In the genomic region with DNA sequence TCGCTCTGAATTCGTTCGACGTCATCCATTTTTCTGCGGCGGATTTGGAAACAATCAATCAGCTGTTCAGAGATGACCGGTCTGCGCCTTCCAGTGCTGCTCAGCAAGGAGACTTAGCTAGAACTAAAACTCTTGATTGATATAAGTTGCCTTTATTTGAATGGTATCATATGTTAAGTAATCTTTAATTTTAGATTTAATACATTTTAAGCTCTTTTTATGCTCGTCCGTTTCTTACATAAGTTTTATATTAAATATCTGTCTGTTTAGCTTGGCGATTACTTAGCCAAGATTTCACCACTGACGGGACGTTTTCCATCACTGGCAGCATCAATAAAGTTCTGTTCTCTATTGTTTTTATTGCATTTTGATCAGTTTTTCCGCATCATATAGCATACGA, we compare ENCODE assay signal across 1 fruit fly cellular context.
A peak's percentile ranks its signal among the peaks of the same experiment; 100 is the strongest.
TF ChIP-seq lines count a peak whose summit lies in the region.

A gene (minus strand): TSS at position 58 of the 400 bp plus-strand sequence.
A gene (plus strand): TSS at position 296 of the 400 bp plus-strand sequence.

TF ChIP-seq in whole organism, embryonic, 481 proteins besides CTCF, POLR2A, EP300 and RAD21 (continued from another document):
- TF ChIP-seq sr (GFP tag; IDR thresholded peaks at IDR 0.05; lab: Robert Waterston, UW) (no peak), Dll (GFP tag; IDR thresholded peaks at IDR 0.05; lab: Robert Waterston, UW; ENCODE audit: partially characterized antibody) (no peak; the same call in 3 of the 4 replicates), bowl (GFP tag; IDR thresholded peaks at IDR 0.05; lab: Robert Waterston, UW) (no peak), CG11723 (GFP tag; optimal IDR thresholded peaks at IDR 0.05; lab: Kevin White, UChicago) (no peak), CG7271 (tag; optimal IDR thresholded peaks at IDR 0.05; lab: Kevin White, UChicago) (no peak), ash1 (GFP tag; optimal IDR thresholded peaks at IDR 0.05; lab: Kevin White, UChicago) (no peak), dm (GFP tag; optimal IDR thresholded peaks at IDR 0.05; lab: Kevin White, UChicago) (no peak), Trl (optimal IDR thresholded peaks at IDR 0.05; lab: Kevin White, UChicago) (no peak), Trl (GFP tag; optimal IDR thresholded peaks at IDR 0.05; lab: Kevin White, UChicago) (no peak), hbn (GFP tag; IDR thresholded peaks at IDR 0.05; lab: Robert Waterston, UW; ENCODE audit: partially characterized antibody) (no peak), HmgZ (tag; optimal IDR thresholded peaks at IDR 0.05; lab: Kevin White, UChicago) (peak; percentile 38), CG9609 (GFP tag; optimal IDR thresholded peaks at IDR 0.05; lab: Kevin White, UChicago) (peak; percentile 60), en (GFP tag; optimal IDR thresholded peaks at IDR 0.05; lab: Kevin White, UChicago) (no peak), oc (tag; optimal IDR thresholded peaks at IDR 0.05; lab: Kevin White, UChicago) (no peak), caup (GFP tag; optimal IDR thresholded peaks at IDR 0.05; lab: Kevin White, UChicago; ENCODE audit: severe bottlenecking) (no peak), Max (GFP tag; optimal IDR thresholded peaks at IDR 0.05; lab: Kevin White, UChicago) (peak; percentile 48), CrebB (tag; optimal IDR thresholded peaks at IDR 0.05; lab: Kevin White, UChicago) (peak; percentile 29), cad (GFP tag; optimal IDR thresholded peaks at IDR 0.05; lab: Kevin White, UChicago) (no peak), CG1832 (GFP tag; optimal IDR thresholded peaks at IDR 0.05; lab: Kevin White, UChicago) (no peak), CG18476 (GFP tag; optimal IDR thresholded peaks at IDR 0.05; lab: Kevin White, UChicago) (peak; percentile 2), CG18262 (tag; optimal IDR thresholded peaks at IDR 0.05; lab: Kevin White, UChicago) (no peak), CG10321 (GFP tag; IDR thresholded peaks at IDR 0.05; lab: Robert Waterston, UW) (no peak), abd-A (tag; optimal IDR thresholded peaks at IDR 0.05; lab: Kevin White, UChicago) (no peak), Dad (GFP tag; optimal IDR thresholded peaks at IDR 0.05; lab: Kevin White, UChicago) (no peak), CG3065 (GFP tag; optimal IDR thresholded peaks at IDR 0.05; lab: Kevin White, UChicago) (no peak), crol (GFP tag; IDR thresholded peaks at IDR 0.05; lab: Robert Waterston, UW) (no peak), CG7928 (GFP tag; optimal IDR thresholded peaks at IDR 0.05; lab: Kevin White, UChicago) (no peak), nerfin-2 (GFP tag; IDR thresholded peaks at IDR 0.05; lab: Robert Waterston, UW; ENCODE audit: partially characterized antibody) (no peak), Gug (GFP tag; IDR thresholded peaks at IDR 0.05; lab: Robert Waterston, UW) (no peak; the same call in 3 of the 4 replicates), CG2712 (tag; optimal IDR thresholded peaks at IDR 0.05; lab: Kevin White, UChicago) (peak; percentile 81), CG6175 (GFP tag; IDR thresholded peaks at IDR 0.05; lab: Robert Waterston, UW) (no peak), Deaf1 (tag; optimal IDR thresholded peaks at IDR 0.05; lab: Kevin White, UChicago) (no peak), CG1603 (tag; optimal IDR thresholded peaks at IDR 0.05; lab: Kevin White, UChicago) (no peak), Eip74EF (GFP tag; optimal IDR thresholded peaks at IDR 0.05; lab: Kevin White, UChicago) (no peak), nerfin-1 (tag; optimal IDR thresholded peaks at IDR 0.05; lab: Kevin White, UChicago) (peak; percentile 67), ara (GFP tag; IDR thresholded peaks at IDR 0.05; lab: Robert Waterston, UW) (no peak; the same call in 1 of the 2 replicates), CG14710 (tag; optimal IDR thresholded peaks at IDR 0.05; lab: Kevin White, UChicago) (peak; percentile 79), ac (GFP tag; optimal IDR thresholded peaks at IDR 0.05; lab: Kevin White, UChicago) (no peak), gt (GFP tag; IDR thresholded peaks at IDR 0.05; lab: Robert Waterston, UW) (no peak), CG15269 (tag; optimal IDR thresholded peaks at IDR 0.05; lab: Kevin White, UChicago) (no peak), Hr51 (GFP tag; optimal IDR thresholded peaks at IDR 0.05; lab: Kevin White, UChicago) (peak in 1 of 2 experiments; percentile 73), Hr39 (optimal IDR thresholded peaks at IDR 0.05; lab: Kevin White, UChicago) (no peak), CG10979 (tag; optimal IDR thresholded peaks at IDR 0.05; lab: Kevin White, UChicago) (peak; percentile 58), dmrt11E (tag; optimal IDR thresholded peaks at IDR 0.05; lab: Kevin White, UChicago) (peak; percentile 58), vvl (GFP tag; IDR thresholded peaks at IDR 0.05; lab: Robert Waterston, UW) (peak; percentile 75)
